Worm (Caenorhabditis elegans) whole organism, midembryonic: ENCODE data around the gene F19C7.2.

Experiments
- T22C8.4 ChIP-seq: fragments of 200-800 bp; sonication (Bioruptor generic); IDR thresholded peaks from 2 replicates; pipeline ENCODE4 v1.3.6; 2022; ENCODE audit warnings: missing genetic modification characterization, missing compliant biosample characterization
- cog-1 ChIP-seq: sonication (generic microtip); optimal IDR thresholded peaks from 2 replicates; lab custom pipeline; 2016; ENCODE audit warnings: missing genetic modification characterization, missing compliant biosample characterization
- flt-1 ChIP-seq: fragments of 200-800 bp; sonication (Bioruptor generic); IDR thresholded peaks from 2 replicates; pipeline ENCODE4 v1.3.6; 2022; ENCODE audit warnings: missing genetic modification characterization, missing compliant biosample characterization
- klf-2 ChIP-seq: fragments of 200-800 bp; sonication (Bioruptor generic); conservative IDR thresholded peaks from 2 replicates; pipeline ENCODE4 v1.3.6; 2022; ENCODE audit warnings: missing genetic modification reagents, missing genetic modification characterization, missing compliant biosample characterization
- med-1 ChIP-seq: sonication (generic microtip); optimal IDR thresholded peaks from 2 replicates; lab custom pipeline; 2017; ENCODE audit warnings: missing genetic modification characterization, mild to moderate bottlenecking, missing compliant biosample characterization, antibody characterized with exemption, missing genetic modification reagents; ENCODE audit not compliant: insufficient read depth
- ref-1 ChIP-seq: fragments of 200-800 bp; sonication (Bioruptor generic); conservative IDR thresholded peaks from 2 replicates; pipeline ENCODE4 v1.3.6; 2022; ENCODE audit warnings: missing genetic modification reagents, missing genetic modification characterization, missing compliant biosample characterization
- ztf-23 ChIP-seq: fragments of 200-800 bp; sonication (Bioruptor generic); IDR thresholded peaks from 2 replicates; pipeline ENCODE4 v1.3.6; 2022; ENCODE audit warnings: missing genetic modification reagents, missing genetic modification characterization, missing compliant biosample characterization
- ztf-29 ChIP-seq: fragments of 200-800 bp; sonication (Bioruptor generic); IDR thresholded peaks from 2 replicates; pipeline ENCODE4 v1.3.6; 2022; ENCODE audit warnings: missing genetic modification reagents, missing genetic modification characterization, missing compliant biosample characterization

DNA sequence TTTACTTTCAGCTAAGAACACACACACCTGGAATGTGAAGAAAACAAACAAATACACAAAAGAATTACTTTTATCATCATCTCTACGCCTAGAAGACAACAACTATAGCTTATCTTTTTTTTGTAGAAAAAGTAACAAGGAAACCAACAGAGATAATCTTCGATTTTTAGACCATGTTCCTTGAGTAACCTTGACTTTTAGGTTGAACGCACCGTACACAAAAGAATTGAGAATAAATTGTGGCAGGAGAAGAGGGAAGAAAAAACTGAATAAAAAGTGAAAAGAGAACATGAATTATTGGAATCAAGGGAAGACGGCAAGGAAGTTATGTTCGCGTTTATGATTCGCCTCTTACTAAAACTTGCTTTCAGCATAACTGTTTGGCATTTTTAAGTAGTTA, 41.2 kb downstream of the F19C7.2 start:
- no peak for TF ChIP-seq klf-2
- no peak for TF ChIP-seq ref-1
- TF ChIP-seq ztf-29: no peak
- TF ChIP-seq T22C8.4: no peak
- TF ChIP-seq ztf-23 (GFP tag; lab: Robert Waterston, UW): no peak
- no peak for TF ChIP-seq cog-1 (tag; lab: Kevin White, UChicago)
- TF ChIP-seq flt-1 (GFP tag; lab: Robert Waterston, UW): no peak
- no peak for TF ChIP-seq med-1 (GFP tag; lab: Kevin White, UChicago)
